Worm (Caenorhabditis elegans) whole organism, midembryonic: ENCODE data around the gene ZC513.14.

Experiments used
- cog-1 ChIP-seq: sonication (generic microtip); optimal IDR thresholded peaks from 2 replicates; lab custom pipeline; 2016; ENCODE audit warnings: missing genetic modification characterization, missing compliant biosample characterization
- klf-2 ChIP-seq: fragments of 200-800 bp; sonication (Bioruptor generic); conservative IDR thresholded peaks from 2 replicates; pipeline ENCODE4 v1.3.6; 2022; ENCODE audit warnings: missing genetic modification reagents, missing genetic modification characterization, missing compliant biosample characterization
- med-1 ChIP-seq: sonication (generic microtip); optimal IDR thresholded peaks from 2 replicates; lab custom pipeline; 2017; ENCODE audit warnings: missing genetic modification characterization, mild to moderate bottlenecking, missing compliant biosample characterization, antibody characterized with exemption, missing genetic modification reagents; ENCODE audit not compliant: insufficient read depth
- ref-1 ChIP-seq: fragments of 200-800 bp; sonication (Bioruptor generic); conservative IDR thresholded peaks from 2 replicates; pipeline ENCODE4 v1.3.6; 2022; ENCODE audit warnings: missing genetic modification reagents, missing genetic modification characterization, missing compliant biosample characterization
- tab-1 ChIP-seq: fragments of 200-800 bp; sonication (Bioruptor generic); IDR thresholded peaks from 2 replicates; pipeline ENCODE4 v1.3.6; 2022; ENCODE audit warnings: missing genetic modification characterization, missing compliant biosample characterization
- ztf-29 ChIP-seq: fragments of 200-800 bp; sonication (Bioruptor generic); IDR thresholded peaks from 2 replicates; pipeline ENCODE4 v1.3.6; 2022; ENCODE audit warnings: missing genetic modification reagents, missing genetic modification characterization, missing compliant biosample characterization

DNA sequence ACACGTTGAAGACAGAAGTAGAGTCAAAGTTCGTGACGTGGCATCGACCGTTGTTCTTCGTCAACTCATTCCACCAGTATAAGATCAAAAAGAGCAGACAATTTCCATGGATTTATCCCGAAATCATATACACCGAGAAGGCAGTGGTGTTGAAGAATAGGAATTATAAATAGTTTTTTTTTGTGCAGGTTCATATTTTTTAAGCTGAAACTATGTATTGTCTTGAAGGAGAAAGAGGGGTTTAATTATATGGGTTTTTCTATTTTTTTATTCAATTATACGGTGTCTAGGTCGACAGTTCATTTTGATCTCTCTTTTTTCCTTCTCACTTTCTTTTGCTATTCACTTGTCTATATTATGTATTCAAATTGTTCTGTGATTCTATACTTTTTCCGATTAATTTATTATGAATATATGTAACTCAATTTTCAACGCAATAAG lies 3.3 kb upstream of the ZC513.14 start:
- TF ChIP-seq cog-1 (tag; lab: Kevin White, UChicago) (no peak), ztf-29 (no peak), klf-2 (GFP tag; lab: Robert Waterston, UW) (no peak), med-1 (GFP tag; lab: Kevin White, UChicago) (no peak), ref-1 (GFP tag; lab: Robert Waterston, UW) (no peak), tab-1 (GFP tag; lab: Robert Waterston, UW) (no peak)
